Fruit fly (Drosophila melanogaster): ENCODE measurements around the gene Sec71.
A peak's percentile ranks its signal among the peaks of the same experiment; 100 is the strongest.

Gene Sec71

DNA sequence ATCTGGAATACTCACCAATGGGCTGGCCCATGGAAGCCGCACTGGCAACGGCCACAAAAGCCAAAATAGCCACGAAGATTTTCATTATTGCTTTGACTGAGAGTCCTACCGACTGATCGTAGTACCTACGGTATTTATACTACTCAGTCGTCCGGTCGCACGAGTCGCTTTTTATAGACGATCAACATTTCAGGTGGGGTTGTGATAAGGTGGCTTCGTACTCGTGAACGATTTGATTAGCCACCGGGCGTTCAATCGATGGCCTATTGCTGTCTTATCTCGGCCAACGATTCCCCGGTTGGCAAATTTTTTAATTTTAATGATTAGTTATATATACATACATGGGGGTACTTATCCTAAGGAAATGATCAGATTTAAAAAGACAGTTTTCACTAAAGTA is 51.9 kb downstream of the Sec71 start, which contains the start of gene CG8997 (continued):
- TF ChIP-seq HLHmδ (GFP tag; optimal IDR thresholded peaks at IDR 0.05): no peak
- no peak for TF ChIP-seq CG13775 (GFP tag; optimal IDR thresholded peaks at IDR 0.05)
- no peak for TF ChIP-seq Max (GFP tag; optimal IDR thresholded peaks at IDR 0.05)
- TF ChIP-seq CG11695 (GFP tag; IDR thresholded peaks at IDR 0.05): no peak
- TF ChIP-seq CG13424 (tag; optimal IDR thresholded peaks at IDR 0.05): no peak
- no peak for TF ChIP-seq Sry-δ (GFP tag; optimal IDR thresholded peaks at IDR 0.05)
- TF ChIP-seq chinmo (GFP tag; IDR thresholded peaks at IDR 0.05; ENCODE audit: partially characterized antibody): no peak
- peak; percentile 87 for TF ChIP-seq exex (tag; optimal IDR thresholded peaks at IDR 0.05)
- no peak for TF ChIP-seq dati (GFP tag; IDR thresholded peaks at IDR 0.05)
- no peak for TF ChIP-seq wdn (GFP tag; IDR thresholded peaks at IDR 0.05)
- TF ChIP-seq dan (GFP tag; IDR thresholded peaks at IDR 0.05): no peak
- TF ChIP-seq emc (GFP tag; optimal IDR thresholded peaks at IDR 0.05): no peak
- no peak for TF ChIP-seq lab (GFP tag; optimal IDR thresholded peaks at IDR 0.05)
- TF ChIP-seq hth (optimal IDR thresholded peaks at IDR 0.05): no peak
- no peak for TF ChIP-seq trem (tag; optimal IDR thresholded peaks at IDR 0.05)
- TF ChIP-seq Med (GFP tag): peak; percentile 37
- TF ChIP-seq cg (GFP tag; optimal IDR thresholded peaks at IDR 0.05): no peak
- TF ChIP-seq bigmax (GFP tag; optimal IDR thresholded peaks at IDR 0.05): no peak
- TF ChIP-seq nau (GFP tag; optimal IDR thresholded peaks at IDR 0.05): no peak
- peak; percentile 25 for TF ChIP-seq grn (GFP tag; optimal IDR thresholded peaks at IDR 0.05)
- peak; percentile 92 for TF ChIP-seq sug (tag; optimal IDR thresholded peaks at IDR 0.05)

DNA sequence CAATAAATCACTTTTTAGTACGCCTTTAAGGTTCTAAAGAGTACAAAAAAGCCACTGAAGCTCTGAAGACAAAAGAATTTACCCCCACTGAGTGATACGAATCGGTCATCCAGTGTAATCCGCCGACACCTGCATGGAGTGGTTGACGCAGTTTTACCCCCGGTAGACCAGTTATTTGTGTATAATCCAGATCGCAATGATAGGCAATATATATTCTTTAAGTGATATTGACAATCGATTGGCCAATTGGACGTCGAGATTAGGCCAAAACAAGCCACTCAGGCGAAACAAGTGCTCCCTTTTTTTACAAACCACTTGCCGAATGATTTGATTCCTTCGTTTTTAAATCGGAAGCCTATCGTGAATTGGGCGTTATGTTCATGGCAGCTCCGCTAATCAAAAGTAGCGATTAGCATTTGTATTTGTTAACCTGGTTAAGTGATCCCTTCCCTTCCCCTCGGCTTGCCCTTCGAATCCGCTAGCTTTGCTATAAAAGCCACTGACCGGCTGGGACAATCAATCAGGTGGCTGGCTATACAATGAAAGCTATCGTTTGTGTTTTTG is 53.0 kb downstream of the Sec71 start, which contains the start of gene CG7916:
Gene CG7916, plus strand, starts transcription at position 514 of the 564 bp plus-strand sequence.
- TF ChIP-seq Bgb (GFP tag; IDR thresholded peaks at IDR 0.05; ENCODE audit: partially characterized antibody): no peak
- no peak for TF ChIP-seq Six4 (GFP tag; optimal IDR thresholded peaks at IDR 0.05)
- TF ChIP-seq ttk (GFP tag; IDR thresholded peaks at IDR 0.05): no peak
- no peak for TF ChIP-seq CG3163 (GFP tag; optimal IDR thresholded peaks at IDR 0.05)
- no peak for TF ChIP-seq CG7786 (GFP tag; optimal IDR thresholded peaks at IDR 0.05)
- no peak for TF ChIP-seq Hmr (GFP tag; optimal IDR thresholded peaks at IDR 0.05)
- no peak for TF ChIP-seq cg (GFP tag; optimal IDR thresholded peaks at IDR 0.05)
- TF ChIP-seq Hey (tag; optimal IDR thresholded peaks at IDR 0.05): peak; percentile 12
- peak; percentile 90 for TF ChIP-seq sug (tag; optimal IDR thresholded peaks at IDR 0.05)
- peak; percentile 41 for TF ChIP-seq CG34376 (GFP tag; optimal IDR thresholded peaks at IDR 0.05)
- TF ChIP-seq Lim3 (GFP tag; IDR thresholded peaks at IDR 0.05): no peak
- TF ChIP-seq CG13296 (GFP tag; optimal IDR thresholded peaks at IDR 0.05): no peak
- peak; percentile 48 for TF ChIP-seq Deaf1 (tag; optimal IDR thresholded peaks at IDR 0.05)
- TF ChIP-seq B-H1 (GFP tag; IDR thresholded peaks at IDR 0.05): no peak
- TF ChIP-seq eyg (GFP tag; optimal IDR thresholded peaks at IDR 0.05): no peak
- TF ChIP-seq grn (GFP tag; optimal IDR thresholded peaks at IDR 0.05): peak; percentile 46
- TF ChIP-seq exex (tag; optimal IDR thresholded peaks at IDR 0.05): peak; percentile 75
- no peak for TF ChIP-seq Bteb2 (GFP tag; optimal IDR thresholded peaks at IDR 0.05)
- TF ChIP-seq H15 (GFP tag; IDR thresholded peaks at IDR 0.05): no peak
- TF ChIP-seq hkb (optimal IDR thresholded peaks at IDR 0.05): no peak
- TF ChIP-seq hkb (GFP tag; IDR thresholded peaks at IDR 0.05): no peak
- TF ChIP-seq crol (GFP tag; IDR thresholded peaks at IDR 0.05): peak; percentile 36; the same call in 1 of the 2 replicates
- TF ChIP-seq HLH3B (GFP tag; IDR thresholded peaks at IDR 0.05): no peak
- TF ChIP-seq vfl (GFP tag; optimal IDR thresholded peaks at IDR 0.05): no peak
- no peak for TF ChIP-seq rib (GFP tag; IDR thresholded peaks at IDR 0.05)
- no peak for TF ChIP-seq dmrt11E (tag; optimal IDR thresholded peaks at IDR 0.05)
- TF ChIP-seq CG43689 (GFP tag; IDR thresholded peaks at IDR 0.05): no peak
- TF ChIP-seq CG42726 (GFP tag; IDR thresholded peaks at IDR 0.05; ENCODE audit: partially characterized antibody): no peak

All from whole organism, embryonic.